Fruit fly (Drosophila melanogaster) whole organism, pupa: Measurements from ENCODE around the gene CG42681.
A peak's percentile ranks its signal among the peaks of the same experiment; 100 is the strongest.

ENCODE experiments used
- CG10348 ChIP-seq: fragments of 200-800 bp; sonication (Bioruptor generic); IDR thresholded peaks from 2 replicates; pipeline ENCODE4 v1.3.6; 2022; ENCODE audit warnings: missing biosample characterization, missing genetic modification characterization
- CG12605 ChIP-seq: fragments of 200-800 bp; sonication (Bioruptor generic); IDR thresholded peaks from 2 replicates; pipeline ENCODE4 v1.3.6; 2022; ENCODE audit warnings: missing biosample characterization, missing genetic modification characterization
- CG13204 ChIP-seq: fragments of 200-800 bp; sonication (Bioruptor generic); optimal IDR thresholded peaks from 2 replicates; lab custom pipeline; 2018; ENCODE audit warnings: missing biosample characterization, mild to moderate bottlenecking, missing genetic modification characterization, moderate library complexity
- CG14655 ChIP-seq: fragments of 200-800 bp; sonication (Bioruptor generic); optimal IDR thresholded peaks from 3 replicates; lab custom pipeline; 2017; ENCODE audit warnings: mild to moderate bottlenecking, missing biosample characterization, missing genetic modification reagents, missing genetic modification characterization
- CG15710 ChIP-seq: fragments of 200-800 bp; sonication (Bioruptor generic); optimal IDR thresholded peaks from 2 replicates; lab custom pipeline; 2018; ENCODE audit warnings: missing biosample characterization, mild to moderate bottlenecking, missing genetic modification characterization, moderate library complexity
- CG17806 ChIP-seq: fragments of 200-800 bp; sonication (Bioruptor generic); optimal IDR thresholded peaks from 2 replicates; lab custom pipeline; 2018; ENCODE audit warnings: missing biosample characterization, mild to moderate bottlenecking, missing genetic modification characterization, moderate library complexity
- CG32121 ChIP-seq: fragments of 200-800 bp; sonication (Bioruptor generic); IDR thresholded peaks from 2 replicates; pipeline ENCODE4 v1.3.6; 2022; ENCODE audit warnings: missing biosample characterization, missing genetic modification characterization
- CG34367 ChIP-seq: fragments of 200-800 bp; sonication (Bioruptor generic); optimal IDR thresholded peaks from 2 replicates; lab custom pipeline; 2018; ENCODE audit warnings: missing biosample characterization, mild to moderate bottlenecking, missing genetic modification characterization
- CG4496 ChIP-seq: fragments of 200-800 bp; sonication (Bioruptor generic); IDR thresholded peaks from 3 replicates; pipeline ENCODE4 v1.3.6; 2022; ENCODE audit warnings: missing biosample characterization, missing genetic modification characterization
- CG8159 ChIP-seq: fragments of 200-800 bp; sonication (Bioruptor generic); optimal IDR thresholded peaks from 3 replicates; lab custom pipeline; 2018; ENCODE audit warnings: missing biosample characterization, mild to moderate bottlenecking, missing genetic modification characterization, moderate library complexity
- CG8301 ChIP-seq: fragments of 200-800 bp; sonication (Bioruptor generic); optimal IDR thresholded peaks from 2 replicates; lab custom pipeline; 2018; ENCODE audit warnings: missing biosample characterization, mild to moderate bottlenecking, missing genetic modification characterization
- CG9948 ChIP-seq: fragments of 200-800 bp; sonication (Bioruptor generic); optimal IDR thresholded peaks from 2 replicates; lab custom pipeline; 2018; ENCODE audit warnings: missing biosample characterization, mild to moderate bottlenecking, missing genetic modification characterization, moderate library complexity
- D1 ChIP-seq: fragments of 200-800 bp; sonication (Bioruptor generic); optimal IDR thresholded peaks from 2 replicates; lab custom pipeline; 2018; ENCODE audit warnings: missing biosample characterization, mild to moderate bottlenecking, missing genetic modification characterization, moderate library complexity
- EcR ChIP-seq: fragments of 200-800 bp; sonication (Bioruptor generic); optimal IDR thresholded peaks from 3 replicates; lab custom pipeline; 2019; ENCODE audit warnings: missing biosample characterization, missing genetic modification characterization, mild to moderate bottlenecking, moderate library complexity, missing genetic modification reagents
- Ets98B ChIP-seq: fragments of 200-800 bp; sonication (Bioruptor generic); IDR thresholded peaks from 2 replicates; pipeline ENCODE4 v1.3.6; 2022; ENCODE audit warnings: missing biosample characterization, missing genetic modification characterization
- Pif1A ChIP-seq: fragments of 200-800 bp; sonication (Bioruptor generic); optimal IDR thresholded peaks from 3 replicates; lab custom pipeline; 2016; ENCODE audit warnings: missing biosample characterization, missing genetic modification characterization
- Pif1B ChIP-seq: fragments of 200-800 bp; sonication (Bioruptor generic); optimal IDR thresholded peaks from 3 replicates; lab custom pipeline; 2016; ENCODE audit warnings: missing biosample characterization, missing genetic modification characterization
- Snoo ChIP-seq: fragments of 200-800 bp; sonication (Bioruptor generic); optimal IDR thresholded peaks from 3 replicates; lab custom pipeline; 2017; ENCODE audit warnings: missing biosample characterization, mild to moderate bottlenecking, missing genetic modification characterization, inconsistent platforms
- fd96Ca ChIP-seq: fragments of 200-800 bp; sonication (Bioruptor generic); IDR thresholded peaks from 3 replicates; pipeline ENCODE4 v1.3.6; 2022; ENCODE audit warnings: missing biosample characterization, missing genetic modification characterization
- gl ChIP-seq: fragments of 200-800 bp; sonication (Bioruptor generic); optimal IDR thresholded peaks from 2 replicates; lab custom pipeline; 2018; ENCODE audit warnings: missing biosample characterization, mild to moderate bottlenecking, missing genetic modification characterization
- rn ChIP-seq: fragments of 200-800 bp; sonication (Bioruptor generic); IDR thresholded peaks from 2 replicates; pipeline ENCODE4 v1.3.6; 2022; ENCODE audit warnings: missing biosample characterization, missing genetic modification characterization

Gene CG42681

DNA sequence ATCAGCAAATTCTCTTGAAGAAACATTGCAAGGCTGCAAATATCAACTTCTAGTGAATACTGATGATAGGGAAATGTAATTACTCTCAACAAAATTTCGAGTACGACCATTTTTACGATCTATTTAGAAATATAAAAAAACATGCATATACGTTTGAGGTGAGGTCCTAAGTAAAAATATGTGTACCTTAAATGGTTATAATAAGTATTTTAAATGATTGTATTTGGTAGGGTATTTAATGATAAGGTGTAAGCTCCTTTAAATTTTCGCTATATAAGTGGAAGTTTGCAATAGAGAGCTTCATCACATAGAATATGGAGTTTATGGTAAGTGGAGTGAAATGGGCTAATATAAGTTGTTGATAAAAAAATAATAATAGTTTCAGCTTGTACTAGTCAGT, at the start of gene CG42681:
Gene CG42681 (plus strand): TSS at position 301 of the 400 bp plus-strand sequence.
- TF ChIP-seq CG4496 (GFP tag; lab: Robert Waterston, UW) (no peak), CG10348 (GFP tag; lab: Robert Waterston, UW) (no peak), Ets98B (GFP tag; lab: Robert Waterston, UW) (no peak), rn (no peak), CG13204 (GFP tag; lab: Kevin White, UChicago) (no peak), Snoo (no peak), CG17806 (tag; lab: Kevin White, UChicago) (no peak), CG14655 (GFP tag; lab: Kevin White, UChicago) (no peak), CG8301 (tag; lab: Kevin White, UChicago) (no peak), Pif1A (GFP tag; lab: Kevin White, UChicago) (no peak), CG9948 (tag; lab: Kevin White, UChicago) (no peak), fd96Ca (GFP tag; lab: Robert Waterston, UW) (no peak), Pif1B (GFP tag; lab: Kevin White, UChicago) (no peak), CG32121 (GFP tag; lab: Robert Waterston, UW) (no peak), CG34367 (tag; lab: Kevin White, UChicago) (no peak)
- TF ChIP-seq, all 21 proteins: peak for 0

- TF ChIP-seq CG17806 (tag; lab: Kevin White, UChicago) (peak; percentile 4), CG12605 (GFP tag; lab: Robert Waterston, UW) (no peak; the same call in 1 of the 2 replicates), CG8301 (tag; lab: Kevin White, UChicago) (peak; percentile 42), CG14655 (GFP tag; lab: Kevin White, UChicago) (peak; percentile 16), Pif1A (GFP tag; lab: Kevin White, UChicago) (peak; percentile 27), Pif1B (GFP tag; lab: Kevin White, UChicago) (peak; percentile 5), CG32121 (GFP tag; lab: Robert Waterston, UW) (no peak), CG8159 (tag; lab: Kevin White, UChicago) (peak; percentile 22), CG9948 (tag; lab: Kevin White, UChicago) (peak; percentile 2), CG15710 (tag; lab: Kevin White, UChicago) (peak; percentile 15), fd96Ca (GFP tag; lab: Robert Waterston, UW) (no peak)
These were observed 46.3 kb upstream of the CG42681 start for dm6 chr2L:14697938-14698337.

DNA sequence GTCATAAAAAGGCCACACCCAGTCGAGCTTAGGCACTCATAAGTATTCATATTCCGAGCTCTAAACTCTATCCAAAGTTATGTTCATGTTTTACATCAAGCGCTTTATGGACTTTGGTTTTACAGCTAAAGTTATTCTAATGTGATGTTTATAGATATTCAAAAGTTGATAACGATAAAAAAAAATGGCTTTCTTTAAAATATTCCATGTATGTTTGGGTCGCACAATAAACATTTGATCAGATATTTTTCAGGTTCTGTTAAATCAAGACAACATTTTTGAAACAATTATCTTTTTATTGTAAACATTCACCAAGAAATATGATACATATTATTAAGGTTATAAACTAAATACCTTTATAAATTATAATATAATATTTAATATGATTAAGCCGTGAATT, 45.2 kb upstream of the CG42681 start:
- TF ChIP-seq CG8159 (tag; lab: Kevin White, UChicago) (no peak), fd96Ca (GFP tag; lab: Robert Waterston, UW) (no peak), gl (tag; lab: Kevin White, UChicago) (no peak), Pif1A (GFP tag; lab: Kevin White, UChicago) (no peak), CG8301 (tag; lab: Kevin White, UChicago) (no peak), CG13204 (GFP tag; lab: Kevin White, UChicago) (no peak), Snoo (no peak), CG4496 (GFP tag; lab: Robert Waterston, UW) (no peak), EcR (GFP tag; lab: Kevin White, UChicago) (no peak), rn (no peak), CG32121 (GFP tag; lab: Robert Waterston, UW) (no peak), CG14655 (GFP tag; lab: Kevin White, UChicago) (no peak), CG15710 (tag; lab: Kevin White, UChicago) (no peak), CG10348 (GFP tag; lab: Robert Waterston, UW) (no peak), CG17806 (tag; lab: Kevin White, UChicago) (no peak)
- TF ChIP-seq, all 21 proteins: peak for 0

- TF ChIP-seq Ets98B (GFP tag; lab: Robert Waterston, UW): peak; percentile 20; the same call in 1 of the 2 replicates
- TF ChIP-seq Snoo: no peak
- no peak for TF ChIP-seq CG8301 (tag; lab: Kevin White, UChicago)
- no peak for TF ChIP-seq CG13204 (GFP tag; lab: Kevin White, UChicago)
- 0 out of 3 replicates have a peak, but pooled peaks have one; percentile 27 for TF ChIP-seq CG4496 (GFP tag; lab: Robert Waterston, UW)
- peak; percentile 74 for TF ChIP-seq CG32121 (GFP tag; lab: Robert Waterston, UW)
- TF ChIP-seq, all 21 proteins: peak for 3
These were observed 44.6 kb upstream of the CG42681 start for dm6 chr2L:14699501-14700077.

dm6 chr2L:14701495-14701894, 42.7 kb upstream of the CG42681 start:
- TF ChIP-seq Pif1B (GFP tag; lab: Kevin White, UChicago) (no peak), EcR (GFP tag; lab: Kevin White, UChicago) (no peak), CG8159 (tag; lab: Kevin White, UChicago) (no peak), Pif1A (GFP tag; lab: Kevin White, UChicago) (peak; percentile 55), CG14655 (GFP tag; lab: Kevin White, UChicago) (no peak), CG34367 (tag; lab: Kevin White, UChicago) (no peak), Ets98B (GFP tag; lab: Robert Waterston, UW) (no peak), CG12605 (GFP tag; lab: Robert Waterston, UW) (peak; percentile 65), CG17806 (tag; lab: Kevin White, UChicago) (no peak), CG4496 (GFP tag; lab: Robert Waterston, UW) (no peak), CG13204 (GFP tag; lab: Kevin White, UChicago) (no peak), CG10348 (GFP tag; lab: Robert Waterston, UW) (peak; percentile 60), rn (no peak), CG9948 (tag; lab: Kevin White, UChicago) (no peak), CG15710 (tag; lab: Kevin White, UChicago) (no peak), Snoo (no peak), D1 (tag; lab: Kevin White, UChicago) (no peak)
